Worm (Caenorhabditis elegans) whole organism, L3 larva: ENCODE data around the gene M106.2.

Source experiments
- R02D3.7 ChIP-seq: fragments of 150-350 bp; optimal IDR thresholded peaks from 2 replicates; lab custom pipeline; 2014; ENCODE audit warnings: missing biosample characterization, missing genetic modification characterization
- ZK546.5 ChIP-seq: sonication (generic microtip); optimal IDR thresholded peaks from 2 replicates; lab custom pipeline; 2017; ENCODE audit warnings: missing biosample characterization, missing genetic modification characterization
- ama-1 ChIP-seq: fragments of 150-350 bp; optimal IDR thresholded peaks from 2 replicates; lab custom pipeline; 2018
- ceh-16 ChIP-seq: sonication (generic microtip); optimal IDR thresholded peaks from 2 replicates; lab custom pipeline; 2017; ENCODE audit warnings: missing biosample characterization, missing genetic modification characterization
- ceh-28 ChIP-seq: fragments of 150-350 bp; optimal IDR thresholded peaks from 2 replicates; lab custom pipeline; 2014; ENCODE audit warnings: missing biosample characterization, missing genetic modification reagents, missing genetic modification characterization
- ceh-82 ChIP-seq: fragments of 150-350 bp; optimal IDR thresholded peaks from 2 replicates; lab custom pipeline; 2014; ENCODE audit warnings: missing biosample characterization, missing genetic modification characterization
- ceh-9 ChIP-seq: sonication (generic microtip); optimal IDR thresholded peaks from 2 replicates; lab custom pipeline; 2018; ENCODE audit warnings: missing biosample characterization, missing genetic modification characterization
- egl-27 ChIP-seq: sonication (generic microtip); optimal IDR thresholded peaks from 4 replicates; lab custom pipeline; 2017; ENCODE audit warnings: missing biosample characterization, missing genetic modification reagents, missing genetic modification characterization
- egl-5 ChIP-seq: fragments of 150-350 bp; optimal IDR thresholded peaks from 2 replicates; lab custom pipeline; 2017; ENCODE audit warnings: missing biosample characterization, missing genetic modification reagents, missing genetic modification characterization, inconsistent platforms
- elt-1 ChIP-seq: fragments of 150-350 bp; optimal IDR thresholded peaks from 2 replicates; lab custom pipeline; 2014; ENCODE audit warnings: missing biosample characterization, missing genetic modification characterization
- elt-2 ChIP-seq: sonication (generic microtip); optimal IDR thresholded peaks from 2 replicates; lab custom pipeline; 2016; ENCODE audit warnings: missing genetic modification reagents, mild to moderate bottlenecking, missing genetic modification characterization, missing compliant biosample characterization
- eor-1 ChIP-seq, 2 experiments: fragments of 150-350 bp; optimal IDR thresholded peaks; 2 replicates each; lab custom pipeline; 2014 to 2018; ENCODE audit warnings: missing biosample characterization in 2 of 2, missing genetic modification characterization in 2 of 2
- fkh-10 ChIP-seq: sonication (generic microtip); optimal IDR thresholded peaks from 2 replicates; lab custom pipeline; 2017; ENCODE audit warnings: missing biosample characterization, missing genetic modification reagents, missing genetic modification characterization
- fos-1 ChIP-seq: fragments of 150-350 bp; optimal IDR thresholded peaks from 2 replicates; lab custom pipeline; 2014; ENCODE audit warnings: missing biosample characterization, missing genetic modification characterization
- hmg-11 ChIP-seq: sonication (generic microtip); optimal IDR thresholded peaks from 2 replicates; lab custom pipeline; 2016; ENCODE audit warnings: missing genetic modification characterization, missing compliant biosample characterization
- jun-1 ChIP-seq: fragments of 150-350 bp; optimal IDR thresholded peaks from 2 replicates; lab custom pipeline; 2014; ENCODE audit warnings: missing biosample characterization, missing genetic modification reagents, missing genetic modification characterization
- lin-15B ChIP-seq: fragments of 150-350 bp; optimal IDR thresholded peaks from 2 replicates; lab custom pipeline; 2014; ENCODE audit warnings: missing biosample characterization, missing genetic modification characterization
- lin-39 ChIP-seq: fragments of 150-350 bp; optimal IDR thresholded peaks from 2 replicates; lab custom pipeline; 2018; ENCODE audit warnings: missing biosample characterization, missing genetic modification reagents, missing genetic modification characterization
- lsy-12 ChIP-seq: sonication (generic microtip); optimal IDR thresholded peaks from 2 replicates; lab custom pipeline; 2016; ENCODE audit warnings: mild to moderate bottlenecking, missing genetic modification characterization, missing compliant biosample characterization
- mdl-1 ChIP-seq: fragments of 150-350 bp; optimal IDR thresholded peaks from 2 replicates; lab custom pipeline; 2014; ENCODE audit warnings: missing biosample characterization, missing genetic modification characterization
- mml-1 ChIP-seq: fragments of 150-350 bp; sonication (generic microtip); optimal IDR thresholded peaks from 3 replicates; lab custom pipeline; 2014; ENCODE audit warnings: missing biosample characterization, missing genetic modification characterization
- nfya-1 ChIP-seq: sonication (generic microtip); optimal IDR thresholded peaks from 2 replicates; lab custom pipeline; 2017; ENCODE audit warnings: missing genetic modification characterization, mild to moderate bottlenecking, missing compliant biosample characterization, antibody characterized with exemption, moderate library complexity; ENCODE audit not compliant: insufficient read depth
- nhr-11 ChIP-seq: fragments of 150-350 bp; optimal IDR thresholded peaks from 2 replicates; lab custom pipeline; 2014; ENCODE audit warnings: missing biosample characterization, missing genetic modification characterization
- nhr-12 ChIP-seq: fragments of 150-350 bp; optimal IDR thresholded peaks from 2 replicates; lab custom pipeline; 2014; ENCODE audit warnings: missing biosample characterization, missing genetic modification characterization
- nhr-23 ChIP-seq: fragments of 150-350 bp; optimal IDR thresholded peaks from 2 replicates; lab custom pipeline; 2014; ENCODE audit warnings: missing biosample characterization, missing genetic modification reagents, missing genetic modification characterization
- nhr-237 ChIP-seq: fragments of 150-350 bp; optimal IDR thresholded peaks from 2 replicates; lab custom pipeline; 2014; ENCODE audit warnings: missing biosample characterization, missing genetic modification characterization
- nhr-25 ChIP-seq: sonication (generic microtip); optimal IDR thresholded peaks from 2 replicates; lab custom pipeline; 2017; ENCODE audit warnings: missing biosample characterization, missing genetic modification characterization
- nhr-28 ChIP-seq: fragments of 150-350 bp; optimal IDR thresholded peaks from 2 replicates; lab custom pipeline; 2014; ENCODE audit warnings: missing biosample characterization, missing genetic modification characterization
- nhr-43 ChIP-seq: sonication (generic microtip); optimal IDR thresholded peaks from 2 replicates; lab custom pipeline; 2016; ENCODE audit warnings: mild to moderate bottlenecking, missing genetic modification characterization, missing compliant biosample characterization; ENCODE audit not compliant: poor library complexity, severe bottlenecking
- nhr-67 ChIP-seq: fragments of 150-350 bp; optimal IDR thresholded peaks from 2 replicates; lab custom pipeline; 2014; ENCODE audit warnings: missing biosample characterization, missing genetic modification characterization
- nhr-77 ChIP-seq: fragments of 150-350 bp; optimal IDR thresholded peaks from 2 replicates; lab custom pipeline; 2014; ENCODE audit warnings: missing biosample characterization, missing genetic modification characterization
- pha-4 ChIP-seq: fragments of 150-350 bp; optimal IDR thresholded peaks from 2 replicates; lab custom pipeline; 2014; ENCODE audit warnings: missing biosample characterization, missing genetic modification reagents, missing genetic modification characterization
- pqm-1 ChIP-seq: fragments of 150-350 bp; optimal IDR thresholded peaks from 2 replicates; lab custom pipeline; 2017; ENCODE audit warnings: missing biosample characterization, missing genetic modification characterization, inconsistent platforms
- skn-1 ChIP-seq: fragments of 150-350 bp; optimal IDR thresholded peaks from 2 replicates; lab custom pipeline; 2014; ENCODE audit warnings: missing biosample characterization, missing genetic modification characterization
- snpc-4 ChIP-seq: fragments of 150-350 bp; optimal IDR thresholded peaks from 2 replicates; lab custom pipeline; 2014; ENCODE audit warnings: missing biosample characterization, missing genetic modification characterization
- tbx-2 ChIP-seq: sonication (generic microtip); optimal IDR thresholded peaks from 2 replicates; lab custom pipeline; 2016; ENCODE audit warnings: mild to moderate bottlenecking, missing genetic modification characterization, missing compliant biosample characterization
- unc-39 ChIP-seq: sonication (generic microtip); optimal IDR thresholded peaks from 4 replicates; lab custom pipeline; 2017; ENCODE audit warnings: missing biosample characterization, missing genetic modification characterization
- ztf-4 ChIP-seq: fragments of 150-350 bp; optimal IDR thresholded peaks from 2 replicates; lab custom pipeline; 2014; ENCODE audit warnings: missing biosample characterization, missing genetic modification characterization

The M106.2 gene

ce11 chrII:10873631-10874030, 23.8 kb upstream of the M106.2 start, which contains the start of gene orc-2:
Gene orc-2, plus strand, starts transcription at chrII:10873931.
- TF ChIP-seq nhr-11 (tag; lab: Kevin White, UChicago) (no peak), nhr-12 (tag; lab: Kevin White, UChicago) (no peak), nhr-77 (tag; lab: Kevin White, UChicago) (no peak), nhr-237 (no peak), skn-1 (tag; lab: Kevin White, UChicago) (no peak), mml-1 (tag; lab: Kevin White, UChicago) (no peak), lsy-12 (tag; lab: Kevin White, UChicago) (no peak), fos-1 (tag; lab: Kevin White, UChicago) (no peak), lin-15B (tag; lab: Kevin White, UChicago) (no peak), R02D3.7 (tag; lab: Kevin White, UChicago) (no peak), ceh-16 (no peak)

- peak; percentile 75 for TF ChIP-seq nhr-43 (tag; lab: Kevin White, UChicago)
- peak; percentile 98 for TF ChIP-seq R02D3.7 (tag; lab: Kevin White, UChicago)
- TF ChIP-seq lin-15B (tag; lab: Kevin White, UChicago), result peak; percentile 93
- no peak for TF ChIP-seq nhr-67 (tag; lab: Kevin White, UChicago)
- TF ChIP-seq hmg-11 (tag; lab: Kevin White, UChicago), result peak; percentile 60
- TF ChIP-seq elt-1 (tag; lab: Kevin White, UChicago), result peak; percentile 30
- TF ChIP-seq jun-1 (tag; lab: Kevin White, UChicago), result no peak
- no peak for TF ChIP-seq nhr-28 (tag; lab: Kevin White, UChicago)
- no peak for TF ChIP-seq tbx-2 (tag; lab: Kevin White, UChicago)
- peak; percentile 39 for TF ChIP-seq ceh-28
- TF ChIP-seq egl-5, result peak; percentile 62
- peak; percentile 87 for TF ChIP-seq snpc-4
- TF ChIP-seq lin-39 (tag; lab: Kevin White, UChicago), result peak; percentile 80
- TF ChIP-seq mdl-1 (tag; lab: Kevin White, UChicago), result no peak
- no peak for TF ChIP-seq pqm-1 (tag; lab: Kevin White, UChicago)
- TF ChIP-seq pha-4 (tag; lab: Kevin White, UChicago), result peak; percentile 89
- peak; percentile 63 for TF ChIP-seq ceh-82 (tag; lab: Kevin White, UChicago)
- TF ChIP-seq lsy-12 (tag; lab: Kevin White, UChicago), result peak; percentile 16
- peak; percentile 31 for TF ChIP-seq fkh-10
- TF ChIP-seq nfya-1 (tag; lab: Kevin White, UChicago), result peak; percentile 90
- TF ChIP-seq nhr-23 (tag; lab: Kevin White, UChicago), result peak; percentile 83
- TF ChIP-seq elt-2 (tag; lab: Kevin White, UChicago), result peak; percentile 29
- TF ChIP-seq eor-1 (tag; optimal IDR thresholded peaks at IDR 0.05; lab: Kevin White, UChicago), result no peak
- peak; percentile 82 for TF ChIP-seq nhr-25 (tag; lab: Kevin White, UChicago)
These were observed 22.7 kb upstream of the M106.2 start, which contains the start of the genes cyn-4 and copz-1 for ce11 chrII:10872541-10872940. Gene cyn-4, minus strand, starts transcription at chrII:10872611. Gene copz-1, plus strand, starts transcription at chrII:10872879.

- no peak for TF ChIP-seq fos-1 (tag; lab: Kevin White, UChicago)
- no peak for TF ChIP-seq egl-27
- TF ChIP-seq ceh-9 (tag; lab: Kevin White, UChicago), result no peak
- TF ChIP-seq ZK546.5 (tag; lab: Kevin White, UChicago), result no peak
- no peak for TF ChIP-seq ceh-28
- TF ChIP-seq lin-39 (tag; lab: Kevin White, UChicago), result no peak
- TF ChIP-seq pqm-1 (tag; lab: Kevin White, UChicago), result no peak
- no peak for TF ChIP-seq nhr-11 (tag; lab: Kevin White, UChicago)
- no peak for TF ChIP-seq nhr-67 (tag; lab: Kevin White, UChicago)
- no peak for TF ChIP-seq unc-39 (tag; lab: Kevin White, UChicago)
- no peak for TF ChIP-seq ztf-4 (tag; lab: Kevin White, UChicago)
- TF ChIP-seq tbx-2 (tag; lab: Kevin White, UChicago), result no peak
- no peak for TF ChIP-seq ceh-16
- no peak for TF ChIP-seq ama-1 (lab: Kevin White, UChicago)
- TF ChIP-seq elt-1 (tag; lab: Kevin White, UChicago), result no peak
- no peak for TF ChIP-seq lsy-12 (tag; lab: Kevin White, UChicago)
- TF ChIP-seq eor-1 (tag; optimal IDR thresholded peaks at IDR 0.05; lab: Kevin White, UChicago), result no peak
These were observed 20.9 kb upstream of the M106.2 start for ce11 chrII:10870698-10871097.
